Worm (Caenorhabditis elegans) whole organism, L4 larva: ENCODE measurements around the gene ZK622.1.

ENCODE experiments used
- ces-1 ChIP-seq: fragments of 150-350 bp; sonication (generic microtip); optimal IDR thresholded peaks from 4 replicates; lab custom pipeline; 2014; ENCODE audit warnings: missing biosample characterization, missing genetic modification reagents, missing genetic modification characterization
- mdl-1 ChIP-seq, 2 experiments: fragments of 150-350 bp in 1 of 2; sonication (generic microtip) in 1 of 2; optimal IDR thresholded peaks; 2 replicates each; lab custom pipeline; 2014 to 2017; ENCODE audit warnings: missing biosample characterization in 2 of 2, missing genetic modification characterization in 2 of 2
- mdt-29 ChIP-seq: fragments of 200-800 bp; sonication (Bioruptor generic); IDR thresholded peaks from 2 replicates; pipeline ENCODE4 v1.3.6; 2022; ENCODE audit warnings: missing genetic modification reagents, missing genetic modification characterization, missing compliant biosample characterization

DNA sequence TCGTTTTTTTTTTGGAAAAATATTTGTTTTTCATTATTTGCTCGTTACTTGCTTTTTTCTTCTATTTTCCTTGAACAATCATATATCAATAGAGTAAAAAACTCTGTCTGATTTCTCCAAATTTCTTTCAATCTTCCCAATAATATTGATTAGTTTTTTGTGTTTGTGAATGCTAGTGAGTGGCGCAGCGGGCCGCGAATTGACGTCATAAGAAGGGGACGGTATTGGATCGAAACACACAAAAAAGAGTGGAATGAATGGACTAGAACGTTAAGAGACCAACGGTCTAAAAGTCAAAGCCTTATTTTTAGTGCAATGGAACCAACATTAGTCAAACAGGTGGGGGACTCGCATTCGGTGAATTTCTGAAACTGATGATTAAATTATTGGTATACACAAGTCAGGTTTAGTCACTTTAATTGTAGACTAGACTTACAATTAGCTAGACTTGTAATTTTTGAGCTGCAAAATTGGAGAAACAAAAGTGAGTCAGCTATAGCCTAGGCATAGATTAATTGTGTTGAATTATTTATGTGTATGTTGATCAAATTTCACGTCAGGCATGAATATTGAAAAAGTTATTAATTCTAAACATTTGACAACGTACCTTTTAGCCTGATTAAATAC is 38.2 kb downstream of the ZK622.1 start:
- TF ChIP-seq mdl-1 (tag; optimal IDR thresholded peaks at IDR 0.05; lab: Kevin White, UChicago) = no peak
- TF ChIP-seq ces-1 (GFP tag; lab: Kevin White, UChicago) = no peak
- no peak for TF ChIP-seq mdt-29
